Worm (Caenorhabditis elegans): ENCODE results near the gene npr-24.

The npr-24 gene

ce11 chrX:17479694-17480574 lies 6.7 kb downstream of the npr-24 start (continued):
- TF ChIP-seq ceh-44 (GFP tag; IDR thresholded peaks at IDR 0.05), result no peak
- no peak for TF ChIP-seq daf-12 (tag; optimal IDR thresholded peaks at IDR 0.05)
- TF ChIP-seq T26A8.4 (GFP tag; IDR thresholded peaks at IDR 0.05), result peak; percentile 81
- peak; percentile 93 for TF ChIP-seq rbr-2 (tag; optimal IDR thresholded peaks at IDR 0.05)
- TF ChIP-seq F49E8.2 (tag; optimal IDR thresholded peaks at IDR 0.05; ENCODE audit: borderline replicate concordance), result no peak
- TF ChIP-seq egl-27 (tag; optimal IDR thresholded peaks at IDR 0.05), result peak; percentile 45
- TF ChIP-seq nhr-28 (tag; optimal IDR thresholded peaks at IDR 0.05), result peak; percentile 63
- TF ChIP-seq ceh-82 (tag; optimal IDR thresholded peaks at IDR 0.05), result no peak
- TF ChIP-seq daf-19 (GFP tag; conservative IDR thresholded peaks at IDR 0.05), result no peak; the same call in 1 of the 2 replicates
- TF ChIP-seq daf-8 (GFP tag; IDR thresholded peaks at IDR 0.05), result no peak
- TF ChIP-seq unc-39 (tag; optimal IDR thresholded peaks at IDR 0.05), result no peak
- TF ChIP-seq spr-3 (GFP tag; optimal IDR thresholded peaks at IDR 0.05), result peak; percentile 29
- no peak for TF ChIP-seq unc-130 (GFP tag; optimal IDR thresholded peaks at IDR 0.05)
- TF ChIP-seq fkh-10 (GFP tag; optimal IDR thresholded peaks at IDR 0.05), result peak; percentile 73
- peak; percentile 91 for TF ChIP-seq F37D6.2 (tag; optimal IDR thresholded peaks at IDR 0.05)
- no peak for TF ChIP-seq nhr-42 (GFP tag; IDR thresholded peaks at IDR 0.05)
- TF ChIP-seq lin-1 (GFP tag; IDR thresholded peaks at IDR 0.05), result peak; percentile 9; the same call in 1 of the 2 replicates
- peak; percentile 99 for TF ChIP-seq aha-1 (tag)
- TF ChIP-seq dmd-8 (GFP tag; IDR thresholded peaks at IDR 0.05), result no peak
- TF ChIP-seq zfp-2 (tag; optimal IDR thresholded peaks at IDR 0.05), result peak; percentile 2
- peak; percentile 5 for TF ChIP-seq attf-4 (tag; optimal IDR thresholded peaks at IDR 0.05)
- peak; percentile 52; the same call in 1 of the 2 replicates for TF ChIP-seq saeg-2 (GFP tag; IDR thresholded peaks at IDR 0.05)
- 0 out of 2 replicates have a peak, but pooled peaks have one; percentile 29 for TF ChIP-seq php-3 (GFP tag; IDR thresholded peaks at IDR 0.05)
- TF ChIP-seq unc-62 (GFP tag; optimal IDR thresholded peaks at IDR 0.05 in 1 of 2), result peak in 1 of 2 experiments; percentile 91
- no peak for TF ChIP-seq unc-62 (tag; optimal IDR thresholded peaks at IDR 0.05)

- TF ChIP-seq madf-5 (GFP tag; IDR thresholded peaks at IDR 0.05) (no peak), Y75B8A.6 (GFP tag; IDR thresholded peaks at IDR 0.05) (no peak), dmd-8 (GFP tag; IDR thresholded peaks at IDR 0.05) (no peak), nhr-77 (tag; optimal IDR thresholded peaks at IDR 0.05) (no peak), nhr-6 (tag; optimal IDR thresholded peaks at IDR 0.05) (no peak), T20F7.1 (GFP tag; optimal IDR thresholded peaks at IDR 0.05) (no peak), ceh-32 (tag; optimal IDR thresholded peaks at IDR 0.05; ENCODE audit: poor library complexity) (no peak), nhr-42 (GFP tag; IDR thresholded peaks at IDR 0.05) (no peak), daf-12 (tag; optimal IDR thresholded peaks at IDR 0.05) (no peak), dmd-9 (GFP tag; IDR thresholded peaks at IDR 0.05) (no peak), lin-15B (tag; optimal IDR thresholded peaks at IDR 0.05) (no peak), pqm-1 (tag; optimal IDR thresholded peaks at IDR 0.05) (peak; percentile 59), nhr-48 (tag; optimal IDR thresholded peaks at IDR 0.05) (no peak), nhr-28 (tag; optimal IDR thresholded peaks at IDR 0.05) (peak; percentile 36), daf-16 (GFP tag; optimal IDR thresholded peaks at IDR 0.05) (no peak), daf-16 (tag; optimal IDR thresholded peaks at IDR 0.05) (peak; percentile 4), aha-1 (tag) (peak; percentile 98), skn-1 (tag; optimal IDR thresholded peaks at IDR 0.05) (no peak), D1046.2 (GFP tag; IDR thresholded peaks at IDR 0.05) (no peak), ZK337.2 (GFP tag; IDR thresholded peaks at IDR 0.05) (no peak), F10B5.3 (tag; optimal IDR thresholded peaks at IDR 0.05) (no peak), unc-62 (GFP tag; optimal IDR thresholded peaks at IDR 0.05 in 1 of 2) (peak in 1 of 2 experiments; percentile 27), unc-62 (tag; optimal IDR thresholded peaks at IDR 0.05) (no peak), F37D6.2 (tag; optimal IDR thresholded peaks at IDR 0.05) (no peak), nhr-237 (tag; optimal IDR thresholded peaks at IDR 0.05) (no peak)
These were observed 8.0 kb downstream of the npr-24 start for ce11 chrX:17478677-17479076.

Data from whole organism, L4 larva.